Worm (Caenorhabditis elegans) whole organism, young adult: Measurements from ENCODE around the gene C15H11.11.

Source experiments
- B0019.2 ChIP-seq: fragments of 200-800 bp; sonication (Bioruptor generic); conservative IDR thresholded peaks from 2 replicates; pipeline ENCODE4 v1.3.6; 2022; ENCODE audit warnings: missing genetic modification reagents, missing genetic modification characterization, missing compliant biosample characterization
- C06A6.2 ChIP-seq: fragments of 200-800 bp; sonication (Bioruptor generic); conservative IDR thresholded peaks from 2 replicates; pipeline ENCODE4 v1.3.6; 2022; ENCODE audit warnings: missing genetic modification characterization, missing compliant biosample characterization
- F57A8.1 ChIP-seq: fragments of 200-800 bp; sonication (Bioruptor generic); optimal IDR thresholded peaks from 2 replicates; lab custom pipeline; 2018; ENCODE audit warnings: mild to moderate bottlenecking, missing genetic modification characterization, moderate library complexity, missing compliant biosample characterization
- F57C9.4 ChIP-seq: sonication (generic microtip); optimal IDR thresholded peaks from 2 replicates; lab custom pipeline; 2017; ENCODE audit warnings: mild to moderate bottlenecking, missing genetic modification characterization, missing compliant biosample characterization
- Y53F4B.3 ChIP-seq: fragments of 200-800 bp; sonication (Bioruptor generic); IDR thresholded peaks from 2 replicates; pipeline ENCODE4 v1.3.6; 2022; ENCODE audit warnings: missing genetic modification reagents, missing genetic modification characterization, missing compliant biosample characterization
- Y79H2A.3 ChIP-seq: fragments of 200-800 bp; sonication (Bioruptor generic); conservative IDR thresholded peaks from 2 replicates; pipeline ENCODE4 v1.3.6; 2022; ENCODE audit warnings: missing genetic modification reagents, missing genetic modification characterization, missing compliant biosample characterization
- aptf-2 ChIP-seq: fragments of 200-800 bp; sonication (Bioruptor generic); conservative IDR thresholded peaks from 2 replicates; pipeline ENCODE4 v1.3.6; 2022; ENCODE audit warnings: missing genetic modification reagents, missing genetic modification characterization, missing compliant biosample characterization
- aptf-3 ChIP-seq: fragments of 200-800 bp; sonication (Bioruptor generic); IDR thresholded peaks from 2 replicates; pipeline ENCODE4 v1.3.6; 2022; ENCODE audit warnings: missing genetic modification characterization, missing compliant biosample characterization
- attf-3 ChIP-seq: fragments of 200-800 bp; sonication (Bioruptor generic); conservative IDR thresholded peaks from 2 replicates; pipeline ENCODE4 v1.3.6; 2022; ENCODE audit warnings: missing genetic modification reagents, missing genetic modification characterization, missing compliant biosample characterization
- cebp-1 ChIP-seq, 2 experiments: fragments of 200-800 bp in 1 of 2; sonication (Bioruptor generic) in 1 of 2; sonication (generic microtip) in 1 of 2; IDR thresholded peaks in 1 of 2; optimal IDR thresholded peaks in 1 of 2; 2 replicates each; pipeline versions ENCODE4 v1.3.6 to Lab custom; 2017 to 2022; ENCODE audit warnings: missing compliant biosample characterization in 2 of 2, missing genetic modification characterization in 2 of 2, mild to moderate bottlenecking in 1 of 2, missing genetic modification reagents in 1 of 2, moderate library complexity in 1 of 2
- ceh-100 ChIP-seq: fragments of 200-800 bp; sonication (Bioruptor generic); IDR thresholded peaks from 2 replicates; pipeline ENCODE4 v1.3.6; 2022; ENCODE audit warnings: missing genetic modification reagents, missing genetic modification characterization, missing compliant biosample characterization
- ceh-40 ChIP-seq: fragments of 200-800 bp; sonication (Bioruptor generic); IDR thresholded peaks from 2 replicates; pipeline ENCODE4 v1.3.6; 2022; ENCODE audit warnings: missing genetic modification characterization, missing compliant biosample characterization
- chd-7 ChIP-seq: sonication (generic microtip); optimal IDR thresholded peaks from 2 replicates; lab custom pipeline; 2016; ENCODE audit warnings: mild to moderate bottlenecking, missing genetic modification characterization, moderate library complexity, missing compliant biosample characterization
- efl-1 ChIP-seq: fragments of 150-350 bp; optimal IDR thresholded peaks from 2 replicates; lab custom pipeline; 2014; ENCODE audit warnings: missing biosample characterization, missing genetic modification reagents, missing genetic modification characterization
- hlh-12 ChIP-seq: sonication (generic microtip); optimal IDR thresholded peaks from 2 replicates; lab custom pipeline; 2016; ENCODE audit warnings: missing genetic modification characterization, missing compliant biosample characterization
- lag-1 ChIP-seq: fragments of 200-800 bp; sonication (Bioruptor generic); IDR thresholded peaks from 2 replicates; pipeline ENCODE4 v1.3.6; 2022; ENCODE audit warnings: missing genetic modification reagents, missing genetic modification characterization, missing compliant biosample characterization
- lin-40 ChIP-seq: sonication (generic microtip); optimal IDR thresholded peaks from 2 replicates; lab custom pipeline; 2016; ENCODE audit warnings: missing genetic modification characterization, mild to moderate bottlenecking, missing compliant biosample characterization, missing genotype, missing genetic modification reagents
- lir-1 ChIP-seq: fragments of 200-800 bp; sonication (Bioruptor generic); conservative IDR thresholded peaks from 2 replicates; pipeline ENCODE4 v1.3.6; 2022; ENCODE audit warnings: missing genetic modification reagents, missing genetic modification characterization, missing compliant biosample characterization
- madf-10 ChIP-seq: sonication (generic microtip); optimal IDR thresholded peaks from 2 replicates; lab custom pipeline; 2016; ENCODE audit warnings: mild to moderate bottlenecking, missing genetic modification characterization, missing compliant biosample characterization
- madf-6 ChIP-seq: fragments of 200-800 bp; sonication (Bioruptor generic); IDR thresholded peaks from 2 replicates; pipeline ENCODE4 v1.3.6; 2022; ENCODE audit warnings: missing genetic modification reagents, missing genetic modification characterization, missing compliant biosample characterization
- mcd-1 ChIP-seq: fragments of 200-800 bp; sonication (Bioruptor generic); IDR thresholded peaks from 2 replicates; pipeline ENCODE4 v1.3.6; 2022; ENCODE audit warnings: missing genetic modification reagents, missing genetic modification characterization, missing compliant biosample characterization
- nfya-2 ChIP-seq: fragments of 200-800 bp; sonication (Bioruptor generic); IDR thresholded peaks from 2 replicates; pipeline ENCODE4 v1.3.6; 2022; ENCODE audit warnings: missing genetic modification reagents, missing genetic modification characterization, missing compliant biosample characterization
- nhr-120 ChIP-seq: fragments of 200-800 bp; sonication (Bioruptor generic); IDR thresholded peaks from 2 replicates; pipeline ENCODE4 v1.3.6; 2022; ENCODE audit warnings: missing genetic modification characterization, missing compliant biosample characterization
- nhr-27 ChIP-seq: fragments of 200-800 bp; sonication (Bioruptor generic); optimal IDR thresholded peaks from 2 replicates; lab custom pipeline; 2018; ENCODE audit warnings: mild to moderate bottlenecking, missing genetic modification characterization, moderate library complexity, missing compliant biosample characterization
- nhr-80 ChIP-seq: sonication (generic microtip); optimal IDR thresholded peaks from 2 replicates; lab custom pipeline; 2016; ENCODE audit warnings: missing genetic modification characterization, missing compliant biosample characterization
- snpc-4 ChIP-seq, 5 experiments: fragments of 150-350 bp in 1 of 5; sonication (generic microtip) in 4 of 5; optimal IDR thresholded peaks; 2 replicates each; lab custom pipeline; 2014 to 2018; ENCODE audit warnings: missing genetic modification characterization in 5 of 5, missing biosample characterization in 3 of 5, antibody characterized with exemption in 2 of 5, mild to moderate bottlenecking in 2 of 5, missing compliant biosample characterization in 2 of 5, missing genotype in 2 of 5, moderate library complexity in 2 of 5, missing genetic modification reagents in 1 of 5
- sptf-2 ChIP-seq: fragments of 200-800 bp; sonication (Bioruptor generic); optimal IDR thresholded peaks from 2 replicates; lab custom pipeline; 2018; ENCODE audit warnings: mild to moderate bottlenecking, missing genetic modification characterization, missing compliant biosample characterization
- tbp1 ChIP-seq: fragments of 200-800 bp; sonication (Bioruptor generic); optimal IDR thresholded peaks from 2 replicates; lab custom pipeline; 2018; ENCODE audit warnings: mild to moderate bottlenecking, missing genetic modification characterization, missing compliant biosample characterization
- tbx-9 ChIP-seq: sonication (generic microtip); optimal IDR thresholded peaks from 2 replicates; lab custom pipeline; 2016; ENCODE audit warnings: borderline replicate concordance, missing genetic modification characterization, inconsistent platforms, missing compliant biosample characterization
- zim-3 ChIP-seq: sonication (generic microtip); optimal IDR thresholded peaks from 2 replicates; lab custom pipeline; 2017; ENCODE audit warnings: mild to moderate bottlenecking, missing genetic modification characterization, moderate library complexity, missing compliant biosample characterization
- ztf-25 ChIP-seq: fragments of 200-800 bp; sonication (Bioruptor generic); IDR thresholded peaks from 2 replicates; pipeline ENCODE4 v1.3.6; 2022; ENCODE audit warnings: missing genetic modification reagents, missing genetic modification characterization, missing compliant biosample characterization
- ztf-26 ChIP-seq: sonication (generic microtip); optimal IDR thresholded peaks from 2 replicates; lab custom pipeline; 2017; ENCODE audit warnings: missing genetic modification characterization, missing compliant biosample characterization

C15H11.11 gene

DNA sequence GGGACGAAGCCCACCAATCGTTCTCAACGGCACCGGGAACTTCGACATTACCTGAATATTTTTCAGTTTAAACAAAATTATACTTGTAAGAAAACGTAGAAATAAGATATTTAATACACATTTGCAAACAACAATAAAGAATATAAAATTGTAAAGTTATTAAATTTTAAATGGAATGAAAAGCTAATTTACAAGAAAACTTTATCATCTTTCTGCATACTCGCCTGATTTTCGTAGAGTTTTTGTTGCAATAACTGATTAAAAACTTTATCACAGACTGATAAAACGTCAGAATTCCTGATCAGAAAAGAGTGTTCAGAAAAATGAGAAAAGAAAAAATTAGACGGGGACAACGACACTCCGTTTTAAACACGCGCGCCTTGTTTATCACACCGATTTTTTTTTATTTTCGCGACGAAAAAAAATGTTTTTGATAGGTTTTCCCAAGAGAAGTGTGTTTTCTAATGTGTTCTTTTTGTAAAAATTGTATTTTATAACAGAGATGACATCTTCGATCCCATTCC lies 32.0 kb downstream of the C15H11.11 start, which contains the start of the genes dlat-1 and fntb-1:
Gene dlat-1, minus strand, starts transcription at position 51 of the 524 bp plus-strand sequence.
Gene fntb-1, plus strand, starts transcription at position 412 of the 524 bp plus-strand sequence.
- TF ChIP-seq attf-3 (GFP tag; lab: Robert Waterston, UW), result peak; percentile 89
- TF ChIP-seq snpc-4 (GFP tag; optimal IDR thresholded peaks at IDR 0.05; lab: Kevin White, UChicago), result no peak
- TF ChIP-seq snpc-4 (tag; optimal IDR thresholded peaks at IDR 0.05; lab: Kevin White, UChicago), result peak in 1 of 4 experiments; percentile 6
- peak; percentile 78 for TF ChIP-seq nhr-80
- no peak for TF ChIP-seq lag-1 (GFP tag; lab: Robert Waterston, UW)

DNA sequence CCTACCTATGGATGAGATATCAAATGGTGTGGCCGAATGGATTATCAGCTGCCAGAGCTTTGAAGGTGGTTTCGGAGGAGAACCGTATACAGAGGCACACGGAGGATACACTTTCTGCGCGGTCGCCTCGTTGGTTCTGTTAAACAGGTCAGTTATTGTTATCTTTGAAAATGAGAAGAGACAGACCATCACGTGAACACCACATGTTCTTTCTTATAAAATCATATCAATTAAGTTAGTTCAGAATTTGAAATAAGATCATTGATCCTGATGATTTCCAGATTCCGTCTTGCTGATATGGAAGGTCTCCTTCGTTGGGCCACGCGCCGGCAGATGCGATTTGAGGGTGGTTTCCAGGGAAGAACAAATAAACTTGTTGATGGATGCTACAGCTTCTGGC lies 33.4 kb downstream of the C15H11.11 start:
- TF ChIP-seq lin-40 (tag; lab: Kevin White, UChicago), result no peak
- peak; percentile 25 for TF ChIP-seq ztf-26
- TF ChIP-seq, all 124 proteins: peak for 1

DNA sequence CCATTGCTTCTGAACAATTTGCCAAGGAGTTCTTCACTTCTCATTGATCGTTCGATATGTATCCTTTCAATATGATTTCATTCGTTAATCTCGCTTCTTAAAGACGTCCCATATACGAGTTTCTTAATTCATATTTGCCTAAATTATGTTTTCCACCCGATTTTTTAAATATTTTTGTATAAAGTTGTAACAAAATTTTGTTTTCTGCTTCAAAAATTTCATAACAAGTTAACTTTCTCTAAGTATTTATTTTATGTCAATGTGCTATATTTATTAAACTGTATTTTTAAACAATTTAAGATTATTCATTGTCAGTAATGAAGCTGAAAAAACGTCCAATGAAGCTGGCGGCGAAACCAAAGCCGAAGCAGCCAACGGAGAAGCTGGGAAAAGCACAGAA lies 34.1 kb downstream of the C15H11.11 start, which contains the start of gene F23B12.7:
Gene F23B12.7, plus strand, starts transcription at position 301 of the 400 bp plus-strand sequence.
- TF ChIP-seq ceh-40 (GFP tag; lab: Robert Waterston, UW) (no peak), nhr-120 (GFP tag; lab: Robert Waterston, UW) (no peak), Y53F4B.3 (GFP tag; lab: Robert Waterston, UW) (no peak)

DNA sequence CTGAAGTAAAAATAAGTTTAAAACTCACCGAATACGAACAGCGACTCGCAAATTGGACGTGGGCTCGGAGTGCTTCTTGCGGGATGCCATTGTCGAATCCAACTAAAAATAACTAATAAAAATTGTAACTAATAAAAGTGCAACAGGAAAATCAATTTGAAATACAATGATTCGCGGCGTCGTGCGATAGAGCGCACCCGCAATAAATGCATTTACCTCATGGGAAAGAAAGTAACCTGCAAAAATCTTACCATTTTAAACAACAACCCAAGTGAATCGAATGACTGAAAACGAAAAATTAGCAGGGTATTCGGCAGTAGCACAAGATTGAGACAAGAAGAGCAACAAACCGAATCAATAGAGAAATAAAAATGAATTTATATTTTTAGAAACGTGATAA lies 41.3 kb downstream of the C15H11.11 start, which contains the start of gene bmk-1:
Gene bmk-1, minus strand, starts transcription at position 359 of the 400 bp plus-strand sequence.
- TF ChIP-seq F57C9.4 (tag; lab: Kevin White, UChicago) (no peak), ceh-100 (GFP tag; lab: Robert Waterston, UW) (no peak), aptf-2 (GFP tag; lab: Robert Waterston, UW) (0 out of 2 replicates have a peak, but pooled peaks have one; percentile 36), F57A8.1 (no peak), mcd-1 (GFP tag; lab: Robert Waterston, UW) (peak; percentile 6; the same call in 1 of the 2 replicates), Y79H2A.3 (GFP tag; lab: Robert Waterston, UW) (no peak), aptf-3 (GFP tag; lab: Robert Waterston, UW) (no peak), ztf-25 (GFP tag; lab: Robert Waterston, UW) (no peak), C06A6.2 (no peak), madf-6 (GFP tag; lab: Robert Waterston, UW) (0 out of 2 replicates have a peak, but pooled peaks have one; percentile 32), nhr-27 (no peak), lir-1 (GFP tag; lab: Robert Waterston, UW) (no peak), B0019.2 (GFP tag; lab: Robert Waterston, UW) (no peak), nfya-2 (GFP tag; lab: Robert Waterston, UW) (no peak), madf-10 (tag; lab: Kevin White, UChicago) (no peak), tbx-9 (tag; lab: Kevin White, UChicago) (no peak), zim-3 (tag; lab: Kevin White, UChicago) (no peak), sptf-2 (no peak), cebp-1 (GFP tag; IDR thresholded peaks at IDR 0.05; lab: Robert Waterston, UW) (no peak), cebp-1 (tag; optimal IDR thresholded peaks at IDR 0.05; lab: Kevin White, UChicago) (no peak), efl-1 (GFP tag; lab: Kevin White, UChicago) (peak; percentile 21), hlh-12 (tag; lab: Kevin White, UChicago) (no peak), tbp1 (no peak), chd-7 (tag; lab: Kevin White, UChicago) (no peak)
